Fruit fly (Drosophila melanogaster): ENCODE measurements around the gene skd.

Gene skd

DNA sequence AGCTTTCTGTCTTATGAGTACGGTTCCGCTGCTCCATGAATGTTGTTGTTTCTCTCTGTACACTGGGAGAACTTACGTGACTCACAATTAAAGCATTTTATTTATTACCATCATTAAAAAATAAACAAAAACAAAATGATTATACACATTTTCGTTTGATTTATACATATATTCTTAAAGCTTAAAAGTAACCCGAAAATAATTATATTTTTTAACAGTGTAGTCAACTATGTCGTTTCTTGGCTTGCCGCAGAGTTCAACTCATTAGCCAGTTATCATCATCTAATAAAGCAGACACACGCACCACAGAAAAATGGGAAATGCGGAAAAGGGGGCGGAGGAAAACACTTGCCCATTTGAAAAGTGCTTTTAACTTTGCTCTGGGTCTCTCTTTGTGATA, 10.2 kb upstream of the skd start (continued):
- TF ChIP-seq lmd (GFP tag; IDR thresholded peaks at IDR 0.05) = peak; percentile 76
- TF ChIP-seq kah (GFP tag; optimal IDR thresholded peaks at IDR 0.05) = peak; percentile 40
- peak; percentile 65 for TF ChIP-seq Rfx (GFP tag; IDR thresholded peaks at IDR 0.05)
- TF ChIP-seq CG11247 (GFP tag; IDR thresholded peaks at IDR 0.05) = peak; percentile 70
- TF ChIP-seq D19B (GFP tag; optimal IDR thresholded peaks at IDR 0.05) = peak; percentile 35
- peak; percentile 49; the same call in 1 of the 2 replicates for TF ChIP-seq CG14667 (GFP tag; IDR thresholded peaks at IDR 0.05)
- TF ChIP-seq CG10321 (GFP tag; IDR thresholded peaks at IDR 0.05) = no peak
- peak; percentile 56 for TF ChIP-seq Oaz (GFP tag; IDR thresholded peaks at IDR 0.05)
- peak; percentile 20 for TF ChIP-seq CG31365 (tag; optimal IDR thresholded peaks at IDR 0.05)
- TF ChIP-seq gem (tag; optimal IDR thresholded peaks at IDR 0.05) = peak; percentile 92
- TF ChIP-seq gfzf (GFP tag; optimal IDR thresholded peaks at IDR 0.05) = no peak
- TF ChIP-seq yki (optimal IDR thresholded peaks at IDR 0.05) = no peak
- peak; percentile 44 to 88 for TF ChIP-seq Hr51 (GFP tag; optimal IDR thresholded peaks at IDR 0.05)
- no peak for TF ChIP-seq CG6175 (GFP tag; IDR thresholded peaks at IDR 0.05)
- TF ChIP-seq CG2712 (tag; optimal IDR thresholded peaks at IDR 0.05) = peak; percentile 88
- TF ChIP-seq C15 (GFP tag; IDR thresholded peaks at IDR 0.05) = peak; percentile 60; the same call in 1 of the 3 replicates
- TF ChIP-seq NC2α (GFP tag; optimal IDR thresholded peaks at IDR 0.05) = no peak
- peak; percentile 63 for TF ChIP-seq CG4820 (GFP tag; optimal IDR thresholded peaks at IDR 0.05)
- peak; percentile 37; the same call in 1 of the 2 replicates for TF ChIP-seq CG43689 (GFP tag; IDR thresholded peaks at IDR 0.05)
- TF ChIP-seq dati (GFP tag; IDR thresholded peaks at IDR 0.05) = no peak
- no peak for TF ChIP-seq fru (optimal IDR thresholded peaks at IDR 0.05)
- TF ChIP-seq CG6813 (GFP tag; optimal IDR thresholded peaks at IDR 0.05) = peak; percentile 72
- TF ChIP-seq tna (GFP tag; IDR thresholded peaks at IDR 0.05; ENCODE audit: partially characterized antibody) = no peak
- peak; percentile 49 for TF ChIP-seq Vsx1 (GFP tag; optimal IDR thresholded peaks at IDR 0.05)
- TF ChIP-seq CG8924 (tag; optimal IDR thresholded peaks at IDR 0.05) = peak; percentile 88
- TF ChIP-seq CG6765 (GFP tag; optimal IDR thresholded peaks at IDR 0.05) = no peak
- TF ChIP-seq CG7357 (GFP tag; IDR thresholded peaks at IDR 0.05) = peak; percentile 57; the same call in 2 of the 3 replicates
- peak; percentile 65 for TF ChIP-seq sisA (GFP tag; IDR thresholded peaks at IDR 0.05)
- no peak for TF ChIP-seq slou (GFP tag; optimal IDR thresholded peaks at IDR 0.05)
- TF ChIP-seq CG15601 (tag; optimal IDR thresholded peaks at IDR 0.05) = peak; percentile 83
- TF ChIP-seq exex (tag; optimal IDR thresholded peaks at IDR 0.05) = peak; percentile 1
- peak; percentile 48 for TF ChIP-seq sug (tag; optimal IDR thresholded peaks at IDR 0.05)
- TF ChIP-seq Awh (GFP tag; IDR thresholded peaks at IDR 0.05) = peak; percentile 72
- peak; percentile 88 for TF ChIP-seq dmrt99B (tag; optimal IDR thresholded peaks at IDR 0.05)
- TF ChIP-seq kay (GFP tag; optimal IDR thresholded peaks at IDR 0.05) = peak; percentile 59
- peak; percentile 47 for TF ChIP-seq Lhr (GFP tag; optimal IDR thresholded peaks at IDR 0.05)
- peak; percentile 56 for TF ChIP-seq Atf-2 (GFP tag; optimal IDR thresholded peaks at IDR 0.05)
- peak; percentile 32 for TF ChIP-seq eyg (GFP tag; optimal IDR thresholded peaks at IDR 0.05)
- peak; percentile 71 for TF ChIP-seq CG13296 (GFP tag; optimal IDR thresholded peaks at IDR 0.05)
- TF ChIP-seq CG8281 (tag; optimal IDR thresholded peaks at IDR 0.05) = peak; percentile 49
- peak; percentile 13 for TF ChIP-seq CG3995 (GFP tag; optimal IDR thresholded peaks at IDR 0.05)
- peak; percentile 31 for TF ChIP-seq btn (GFP tag; optimal IDR thresholded peaks at IDR 0.05)
- TF ChIP-seq CG16815 (GFP tag; optimal IDR thresholded peaks at IDR 0.05) = peak; percentile 33
- TF ChIP-seq caup (GFP tag; optimal IDR thresholded peaks at IDR 0.05; ENCODE audit: severe bottlenecking) = peak; percentile 74
- no peak for TF ChIP-seq sna (GFP tag; IDR thresholded peaks at IDR 0.05; ENCODE audit: partially characterized antibody)
- no peak for TF ChIP-seq Neu2 (GFP tag; optimal IDR thresholded peaks at IDR 0.05; ENCODE audit: borderline replicate concordance)
- TF ChIP-seq bsh (GFP tag; optimal IDR thresholded peaks at IDR 0.05) = peak in 1 of 2 experiments; percentile 93
- TF ChIP-seq CG11723 (GFP tag; optimal IDR thresholded peaks at IDR 0.05) = peak; percentile 56
- 0 out of 2 replicates have a peak, but pooled peaks have one; percentile 42 for TF ChIP-seq sim (GFP tag; IDR thresholded peaks at IDR 0.05)
- no peak for TF ChIP-seq ftz-f1 (GFP tag; optimal IDR thresholded peaks at IDR 0.05)
- peak; percentile 16 for TF ChIP-seq CG33557 (GFP tag; optimal IDR thresholded peaks at IDR 0.05)
